Worm (Caenorhabditis elegans) whole organism, L2 larva: ENCODE results near the gene cal-3.
A peak's percentile ranks its signal among the peaks of the same experiment; 100 is the strongest.

Source experiments
- ZK546.5 ChIP-seq: sonication (generic microtip); optimal IDR thresholded peaks from 2 replicates; lab custom pipeline; 2017; ENCODE audit warnings: missing biosample characterization, missing genetic modification characterization
- ama-1 ChIP-seq: fragments of 150-350 bp; optimal IDR thresholded peaks from 2 replicates; lab custom pipeline; 2018; ENCODE audit warnings: inconsistent platforms
- blmp-1 ChIP-seq: sonication (generic microtip); optimal IDR thresholded peaks from 2 replicates; lab custom pipeline; 2017; ENCODE audit warnings: missing genetic modification characterization, mild to moderate bottlenecking, missing compliant biosample characterization, antibody characterized with exemption, moderate library complexity; ENCODE audit not compliant: insufficient read depth
- ceh-16 ChIP-seq: fragments of 150-350 bp; optimal IDR thresholded peaks from 2 replicates; lab custom pipeline; 2014; ENCODE audit warnings: missing biosample characterization, missing genetic modification characterization
- egl-27 ChIP-seq: sonication (generic microtip); optimal IDR thresholded peaks from 3 replicates; lab custom pipeline; 2017; ENCODE audit warnings: missing biosample characterization, missing genetic modification reagents, missing genetic modification characterization
- elt-3 ChIP-seq: sonication (generic microtip); optimal IDR thresholded peaks from 2 replicates; lab custom pipeline; 2017; ENCODE audit warnings: missing biosample characterization, missing genetic modification characterization
- gmeb-1 ChIP-seq: fragments of 150-350 bp; optimal IDR thresholded peaks from 2 replicates; lab custom pipeline; 2014; ENCODE audit warnings: missing biosample characterization, missing genetic modification characterization
- lsy-2 ChIP-seq, 2 experiments: fragments of 150-350 bp in 1 of 2; sonication (generic microtip) in 1 of 2; optimal IDR thresholded peaks; 2 replicates each; lab custom pipeline; 2014 to 2017; ENCODE audit warnings: missing biosample characterization in 2 of 2, missing genetic modification characterization in 2 of 2
- mbf-1 ChIP-seq: sonication (generic microtip); optimal IDR thresholded peaks from 2 replicates; lab custom pipeline; 2017; ENCODE audit warnings: missing biosample characterization, missing genetic modification characterization
- nhr-237 ChIP-seq: fragments of 150-350 bp; optimal IDR thresholded peaks from 2 replicates; lab custom pipeline; 2014; ENCODE audit warnings: missing biosample characterization, missing genetic modification characterization
- sma-9 ChIP-seq, 2 experiments: fragments of 150-350 bp in 1 of 2; sonication (generic microtip) in 1 of 2; optimal IDR thresholded peaks; 2 replicates each; lab custom pipeline; 2014 to 2016; ENCODE audit warnings: missing genetic modification characterization in 2 of 2, mild to moderate bottlenecking in 1 of 2, missing biosample characterization in 1 of 2, missing compliant biosample characterization in 1 of 2, missing genetic modification reagents in 1 of 2, moderate library complexity in 1 of 2

DNA sequence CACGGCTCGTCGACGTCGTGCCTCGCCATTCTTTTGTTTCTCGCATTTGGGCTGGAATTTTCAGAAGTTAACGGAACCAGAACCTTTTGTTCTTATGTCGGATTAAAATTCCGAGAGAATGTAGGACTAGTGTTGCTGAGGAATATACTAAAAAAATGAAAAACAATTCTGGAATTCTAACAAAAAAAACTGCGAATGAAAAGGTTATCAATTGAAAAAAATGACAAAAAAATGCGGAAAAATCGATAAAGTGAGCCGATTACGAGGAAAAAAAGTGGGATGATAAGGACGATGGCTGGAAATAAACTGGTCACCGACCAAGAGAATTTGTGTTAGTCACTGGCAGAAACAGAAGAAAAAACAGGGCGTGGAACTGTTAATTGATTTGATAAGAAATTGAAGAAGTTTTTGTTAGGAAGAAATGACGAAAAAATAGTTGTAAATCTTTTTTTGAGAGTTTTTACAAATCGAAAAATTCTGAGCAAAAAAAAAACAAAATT, 15.6 kb downstream of the cal-3 start, which contains the start of gene bris-1:
- no peak for TF ChIP-seq sma-9 (GFP tag; optimal IDR thresholded peaks at IDR 0.05; lab: Kevin White, UChicago)
- TF ChIP-seq sma-9 (tag; optimal IDR thresholded peaks at IDR 0.05; lab: Kevin White, UChicago) = no peak
- TF ChIP-seq egl-27 (tag; lab: Kevin White, UChicago) = no peak
- no peak for TF ChIP-seq blmp-1 (tag; lab: Kevin White, UChicago)
- TF ChIP-seq ama-1 (lab: Kevin White, UChicago) = no peak
- TF ChIP-seq elt-3 (tag; lab: Kevin White, UChicago) = no peak
- peak; percentile 14 for TF ChIP-seq gmeb-1 (tag; lab: Kevin White, UChicago)
- no peak for TF ChIP-seq nhr-237 (tag; lab: Kevin White, UChicago)
- no peak for TF ChIP-seq mbf-1 (tag; lab: Kevin White, UChicago)
- no peak for TF ChIP-seq ZK546.5 (tag; lab: Kevin White, UChicago)
- TF ChIP-seq ceh-16 (tag; lab: Kevin White, UChicago) = no peak
- no peak for TF ChIP-seq lsy-2 (tag; optimal IDR thresholded peaks at IDR 0.05; lab: Kevin White, UChicago)
